Worm (Caenorhabditis elegans): ENCODE measurements around the gene nhr-13.

The nhr-13 gene

ce11 chrV:2230912-2231311 is 38.6 kb downstream of the nhr-13 start, which contains the start of gene nhr-134:
TSS of gene nhr-134 (plus strand) at chrV:2231223.
- TF ChIP-seq elt-3 (tag; optimal IDR thresholded peaks at IDR 0.05): no peak
- no peak for TF ChIP-seq ceh-82 (tag; optimal IDR thresholded peaks at IDR 0.05)
- no peak for TF ChIP-seq unc-62 (GFP tag; optimal IDR thresholded peaks at IDR 0.05)
- peak; percentile 38 for TF ChIP-seq crh-2 (tag; optimal IDR thresholded peaks at IDR 0.05)
- TF ChIP-seq F13H6.1 (tag; optimal IDR thresholded peaks at IDR 0.05): no peak
- no peak for TF ChIP-seq zag-1 (tag; optimal IDR thresholded peaks at IDR 0.05)
- TF ChIP-seq aly-2 (tag; optimal IDR thresholded peaks at IDR 0.05): no peak
- no peak for TF ChIP-seq nhr-77 (tag; optimal IDR thresholded peaks at IDR 0.05)
- TF ChIP-seq mdl-1 (tag; optimal IDR thresholded peaks at IDR 0.05): no peak
- peak; percentile 4 for TF ChIP-seq fos-1 (tag; optimal IDR thresholded peaks at IDR 0.05)
- TF ChIP-seq skn-1 (tag; optimal IDR thresholded peaks at IDR 0.05): no peak
- TF ChIP-seq nhr-11 (tag; optimal IDR thresholded peaks at IDR 0.05): no peak
- no peak for TF ChIP-seq nhr-10 (tag; optimal IDR thresholded peaks at IDR 0.05)
- TF ChIP-seq C34F6.9 (tag; optimal IDR thresholded peaks at IDR 0.05): peak; percentile 34
- TF ChIP-seq nhr-129 (tag; optimal IDR thresholded peaks at IDR 0.05): no peak
- TF ChIP-seq ceh-16 (tag; optimal IDR thresholded peaks at IDR 0.05): no peak

- TF ChIP-seq ztf-1 (GFP tag; conservative IDR thresholded peaks at IDR 0.05) (no peak), dmd-4 (tag; optimal IDR thresholded peaks at IDR 0.05) (no peak), alr-1 (tag; optimal IDR thresholded peaks at IDR 0.05) (no peak), nhr-21 (tag; optimal IDR thresholded peaks at IDR 0.05) (no peak), ceh-16 (tag; optimal IDR thresholded peaks at IDR 0.05) (no peak), sma-9 (GFP tag; optimal IDR thresholded peaks at IDR 0.05) (no peak), sma-9 (tag; optimal IDR thresholded peaks at IDR 0.05) (no peak), nhr-77 (tag; optimal IDR thresholded peaks at IDR 0.05) (no peak), lsy-2 (tag; optimal IDR thresholded peaks at IDR 0.05) (no peak), nhr-23 (tag; optimal IDR thresholded peaks at IDR 0.05) (no peak), elt-3 (tag; optimal IDR thresholded peaks at IDR 0.05) (no peak), ama-1 (optimal IDR thresholded peaks at IDR 0.05) (no peak), unc-55 (GFP tag; optimal IDR thresholded peaks at IDR 0.05) (no peak), sma-3 (GFP tag; optimal IDR thresholded peaks at IDR 0.05) (no peak), nhr-237 (tag; optimal IDR thresholded peaks at IDR 0.05) (no peak), ceh-82 (tag; optimal IDR thresholded peaks at IDR 0.05) (no peak), peb-1 (tag; optimal IDR thresholded peaks at IDR 0.05) (no peak), lin-39 (tag; optimal IDR thresholded peaks at IDR 0.05) (no peak), snpc-4 (tag; optimal IDR thresholded peaks at IDR 0.05) (no peak), lin-11 (tag; optimal IDR thresholded peaks at IDR 0.05) (no peak)
Observed at ce11 chrV:2233177-2233576, 40.9 kb downstream of the nhr-13 start, which contains the start of gene nhr-96. TSS of gene nhr-96 (plus strand) at chrV:2233477.

- TF ChIP-seq fos-1 (tag; optimal IDR thresholded peaks at IDR 0.05) (peak; percentile 31), unc-55 (GFP tag; optimal IDR thresholded peaks at IDR 0.05) (peak; percentile 34), gmeb-1 (tag; optimal IDR thresholded peaks at IDR 0.05) (peak; percentile 3), nhr-77 (tag; optimal IDR thresholded peaks at IDR 0.05) (no peak), snpc-4 (tag; optimal IDR thresholded peaks at IDR 0.05) (no peak), aly-2 (tag; optimal IDR thresholded peaks at IDR 0.05) (no peak), sma-9 (GFP tag; optimal IDR thresholded peaks at IDR 0.05) (peak; percentile 32), sma-9 (tag; optimal IDR thresholded peaks at IDR 0.05) (no peak), nhr-129 (tag; optimal IDR thresholded peaks at IDR 0.05) (peak; percentile 7), nhr-25 (tag; optimal IDR thresholded peaks at IDR 0.05) (no peak), C34F6.9 (tag; optimal IDR thresholded peaks at IDR 0.05) (peak; percentile 28)
Observed at ce11 chrV:2235848-2236247, 43.6 kb downstream of the nhr-13 start, which contains the start of gene cyp-33C4. TSS of gene cyp-33C4 (plus strand) at chrV:2236140.

ce11 chrV:2238012-2238411 is 45.7 kb downstream of the nhr-13 start:
- no peak for TF ChIP-seq nhr-77 (tag; optimal IDR thresholded peaks at IDR 0.05)
- peak; percentile 16 for TF ChIP-seq gmeb-1 (tag; optimal IDR thresholded peaks at IDR 0.05)

- TF ChIP-seq nhr-237 (tag; optimal IDR thresholded peaks at IDR 0.05) (no peak), unc-39 (tag; optimal IDR thresholded peaks at IDR 0.05) (no peak), snpc-4 (tag; optimal IDR thresholded peaks at IDR 0.05) (no peak), sma-3 (GFP tag; optimal IDR thresholded peaks at IDR 0.05) (no peak)
Observed at ce11 chrV:2242630-2243029, 50.3 kb downstream of the nhr-13 start, which contains the start of gene cyp-33C3. TSS of gene cyp-33C3 (plus strand) at chrV:2242778.
